Fruit fly (Drosophila melanogaster) whole organism, embryonic: ENCODE data around the gene RpL35A.

Source experiments
- CG10267 ChIP-seq: fragments of 200-800 bp; sonication (Bioruptor generic); optimal IDR thresholded peaks from 2 replicates; lab custom pipeline; 2018; ENCODE audit warnings: missing biosample characterization, mild to moderate bottlenecking, missing genetic modification characterization, moderate library complexity
- CG10431 ChIP-seq: fragments of 200-800 bp; sonication (Bioruptor generic); optimal IDR thresholded peaks from 3 replicates; lab custom pipeline; 2018; ENCODE audit warnings: missing biosample characterization, mild to moderate bottlenecking, missing genetic modification characterization
- CG13287 ChIP-seq: fragments of 200-800 bp; sonication (Bioruptor generic); IDR thresholded peaks from 2 replicates; pipeline ENCODE4 v1.3.6; 2022; ENCODE audit warnings: missing biosample characterization, missing genetic modification characterization; ENCODE audit not compliant: partially characterized antibody
- CG14710 ChIP-seq: fragments of 200-800 bp; sonication (Bioruptor generic); optimal IDR thresholded peaks from 3 replicates; lab custom pipeline; 2019; ENCODE audit warnings: missing biosample characterization, mild to moderate bottlenecking, missing genetic modification characterization, moderate library complexity
- CG15269 ChIP-seq: fragments of 200-800 bp; sonication (Bioruptor generic); optimal IDR thresholded peaks from 2 replicates; lab custom pipeline; 2018; ENCODE audit warnings: missing biosample characterization, mild to moderate bottlenecking, missing genetic modification characterization, moderate library complexity
- CG15696 ChIP-seq: fragments of 200-800 bp; sonication (Bioruptor generic); optimal IDR thresholded peaks from 2 replicates; lab custom pipeline; 2019; ENCODE audit warnings: missing biosample characterization, mild to moderate bottlenecking, missing genetic modification characterization, moderate library complexity
- CG1647 ChIP-seq: fragments of 200-800 bp; sonication (Bioruptor generic); optimal IDR thresholded peaks from 3 replicates; lab custom pipeline; 2016; ENCODE audit warnings: missing biosample characterization, missing genetic modification characterization
- CG16779 ChIP-seq: fragments of 200-800 bp; sonication (Bioruptor generic); IDR thresholded peaks from 2 replicates; pipeline ENCODE4 v1.3.6; 2022; ENCODE audit warnings: missing biosample characterization, missing genetic modification characterization
- CG17359 ChIP-seq: fragments of 200-800 bp; sonication (Bioruptor generic); optimal IDR thresholded peaks from 3 replicates; lab custom pipeline; 2018; ENCODE audit warnings: missing biosample characterization, mild to moderate bottlenecking, missing genetic modification characterization, moderate library complexity
- CG18764 ChIP-seq: fragments of 200-800 bp; sonication (Bioruptor generic); optimal IDR thresholded peaks from 3 replicates; lab custom pipeline; 2016; ENCODE audit warnings: missing biosample characterization, missing genetic modification characterization
- CG2120 ChIP-seq: fragments of 200-800 bp; sonication (Bioruptor generic); optimal IDR thresholded peaks from 3 replicates; lab custom pipeline; 2016; ENCODE audit warnings: missing biosample characterization, missing genetic modification characterization
- CG2712 ChIP-seq: fragments of 200-800 bp; optimal IDR thresholded peaks from 3 replicates; lab custom pipeline; 2019; ENCODE audit warnings: missing biosample characterization, mild to moderate bottlenecking, missing genetic modification characterization, moderate library complexity
- CG31388 ChIP-seq: fragments of 200-800 bp; sonication (Bioruptor generic); optimal IDR thresholded peaks from 2 replicates; lab custom pipeline; 2016; ENCODE audit warnings: missing biosample characterization, missing genetic modification characterization
- CG6272 ChIP-seq: fragments of 200-800 bp; sonication (Bioruptor generic); IDR thresholded peaks from 2 replicates; pipeline ENCODE4 v1.3.6; 2022; ENCODE audit warnings: missing biosample characterization, missing genetic modification characterization
- CG6765 ChIP-seq: fragments of 200-800 bp; sonication (Bioruptor generic); optimal IDR thresholded peaks from 3 replicates; lab custom pipeline; 2017; ENCODE audit warnings: missing biosample characterization, mild to moderate bottlenecking, missing genetic modification characterization
- CG9817 ChIP-seq: fragments of 200-800 bp; sonication (Bioruptor generic); optimal IDR thresholded peaks from 2 replicates; lab custom pipeline; 2018; ENCODE audit warnings: missing biosample characterization, mild to moderate bottlenecking, missing genetic modification characterization, moderate library complexity
- CrebB ChIP-seq: fragments of 200-800 bp; sonication (Bioruptor generic); optimal IDR thresholded peaks from 3 replicates; lab custom pipeline; 2018; ENCODE audit warnings: missing biosample characterization, mild to moderate bottlenecking, missing genetic modification characterization
- Doc3 ChIP-seq: fragments of 200-800 bp; sonication (Bioruptor generic); IDR thresholded peaks from 3 replicates; pipeline ENCODE4 v1.3.6; 2022; ENCODE audit warnings: missing biosample characterization, missing genetic modification characterization; ENCODE audit not compliant: partially characterized antibody
- E2f2 ChIP-seq: fragments of 200-800 bp; sonication (Bioruptor generic); IDR thresholded peaks from 2 replicates; pipeline ENCODE4 v1.3.6; 2022; ENCODE audit warnings: missing biosample characterization, missing genetic modification characterization
- Fer1 ChIP-seq: fragments of 200-800 bp; sonication (Bioruptor generic); optimal IDR thresholded peaks from 2 replicates; lab custom pipeline; 2017; ENCODE audit warnings: missing biosample characterization, mild to moderate bottlenecking, missing genetic modification characterization
- H2.0 ChIP-seq: fragments of 200-800 bp; sonication (Bioruptor generic); IDR thresholded peaks from 2 replicates; pipeline ENCODE4 v1.3.6; 2022; ENCODE audit warnings: missing biosample characterization, missing genetic modification characterization
- HLH3B ChIP-seq: fragments of 200-800 bp; sonication (Bioruptor generic); IDR thresholded peaks from 2 replicates; pipeline ENCODE4 v1.3.6; 2022; ENCODE audit warnings: missing biosample characterization, missing genetic modification characterization
- HLHmδ ChIP-seq: fragments of 200-800 bp; sonication (Bioruptor generic); optimal IDR thresholded peaks from 2 replicates; lab custom pipeline; 2018; ENCODE audit warnings: missing biosample characterization, mild to moderate bottlenecking, missing genetic modification characterization, moderate library complexity
- Hmr ChIP-seq: fragments of 200-800 bp; sonication (Bioruptor generic); optimal IDR thresholded peaks from 3 replicates; lab custom pipeline; 2017; ENCODE audit warnings: mild to moderate bottlenecking, missing biosample characterization, missing genetic modification reagents, missing genetic modification characterization
- Hr78 ChIP-seq, 2 experiments: fragments of 200-800 bp in 1 of 2; fragments of >200 bp in 1 of 2; sonication (Bioruptor generic) in 1 of 2; optimal IDR thresholded peaks; 2 replicates each; lab custom pipeline; 2017 to 2019; ENCODE audit warnings: missing biosample characterization in 2 of 2, missing genetic modification characterization in 2 of 2, mild to moderate bottlenecking in 1 of 2, moderate library complexity in 1 of 2
- Lim3 ChIP-seq: fragments of 200-800 bp; sonication (Bioruptor generic); IDR thresholded peaks from 2 replicates; pipeline ENCODE4 v1.3.6; 2022; ENCODE audit warnings: missing biosample characterization, missing genetic modification characterization
- Mad ChIP-seq: fragments of 200-800 bp; sonication (Bioruptor generic); optimal IDR thresholded peaks from 2 replicates; lab custom pipeline; 2016; ENCODE audit warnings: missing biosample characterization, missing genetic modification characterization
- NFAT ChIP-seq: fragments of 200-800 bp; sonication (Bioruptor generic); IDR thresholded peaks from 2 replicates; pipeline ENCODE4 v1.3.6; 2022; ENCODE audit warnings: missing biosample characterization, missing genetic modification characterization
- Poxn ChIP-seq: fragments of 200-800 bp; sonication (Bioruptor generic); IDR thresholded peaks from 2 replicates; pipeline ENCODE4 v1.3.6; 2022; ENCODE audit warnings: missing biosample characterization, missing genetic modification characterization
- Ptx1 ChIP-seq: fragments of 200-800 bp; sonication (Bioruptor generic); IDR thresholded peaks from 2 replicates; pipeline ENCODE4 v1.3.6; 2022; ENCODE audit warnings: missing biosample characterization, missing genetic modification characterization
- Spps ChIP-seq: fragments of 200-800 bp; sonication (Bioruptor generic); optimal IDR thresholded peaks from 2 replicates; lab custom pipeline; 2018; ENCODE audit warnings: missing biosample characterization, mild to moderate bottlenecking, missing genetic modification characterization
- Xrp1 ChIP-seq: fragments of 200-800 bp; sonication (Bioruptor generic); IDR thresholded peaks from 2 replicates; pipeline ENCODE4 v1.3.6; 2022; ENCODE audit warnings: missing biosample characterization, missing genetic modification characterization
- al ChIP-seq: fragments of 200-800 bp; sonication (Bioruptor generic); IDR thresholded peaks from 2 replicates; pipeline ENCODE4 v1.3.6; 2022; ENCODE audit warnings: missing biosample characterization, missing genetic modification characterization
- bab2 ChIP-seq: fragments of 200-800 bp; sonication (Bioruptor generic); optimal IDR thresholded peaks from 2 replicates; lab custom pipeline; 2016; ENCODE audit warnings: missing biosample characterization, missing genetic modification characterization
- ci ChIP-seq: fragments of 200-800 bp; sonication (Bioruptor generic); IDR thresholded peaks from 3 replicates; pipeline ENCODE4 v1.3.6; 2022; ENCODE audit warnings: missing biosample characterization, missing genetic modification characterization
- gro ChIP-seq: fragments of 200-800 bp; sonication (Bioruptor generic); optimal IDR thresholded peaks from 2 replicates; lab custom pipeline; 2016; ENCODE audit warnings: missing biosample characterization, missing genetic modification characterization
- h ChIP-seq: fragments of >200 bp; optimal IDR thresholded peaks from 2 replicates; lab custom pipeline; 2017
- hb ChIP-seq: fragments of 200-800 bp; sonication (Bioruptor generic); IDR thresholded peaks from 3 replicates; pipeline ENCODE4 v1.3.6; 2022; ENCODE audit warnings: missing biosample characterization, missing genetic modification characterization; ENCODE audit not compliant: partially characterized antibody
- hbn ChIP-seq: fragments of 200-800 bp; sonication (Bioruptor generic); IDR thresholded peaks from 2 replicates; pipeline ENCODE4 v1.3.6; 2022; ENCODE audit warnings: missing biosample characterization, missing genetic modification characterization; ENCODE audit not compliant: partially characterized antibody
- hkb ChIP-seq, 2 experiments: fragments of 200-800 bp in 1 of 2; fragments of >200 bp in 1 of 2; sonication (Bioruptor generic) in 1 of 2; IDR thresholded peaks in 1 of 2; optimal IDR thresholded peaks in 1 of 2; 2 replicates each; pipeline versions ENCODE4 v1.3.6 to Lab custom; 2017 to 2022; ENCODE audit warnings: missing biosample characterization in 1 of 2, missing genetic modification characterization in 1 of 2
- ken ChIP-seq: fragments of 200-800 bp; sonication (Bioruptor generic); IDR thresholded peaks from 3 replicates; pipeline ENCODE4 v1.3.6; 2022; ENCODE audit warnings: missing biosample characterization, missing genetic modification characterization
- klu ChIP-seq: fragments of 200-800 bp; sonication (Bioruptor generic); IDR thresholded peaks from 2 replicates; pipeline ENCODE4 v1.3.6; 2022; ENCODE audit warnings: missing biosample characterization, missing genetic modification characterization
- oc ChIP-seq: fragments of 200-800 bp; sonication (Bioruptor generic); optimal IDR thresholded peaks from 2 replicates; lab custom pipeline; 2018; ENCODE audit warnings: missing biosample characterization, mild to moderate bottlenecking, missing genetic modification characterization, moderate library complexity
- pum ChIP-seq: fragments of 200-800 bp; sonication (Bioruptor generic); optimal IDR thresholded peaks from 2 replicates; lab custom pipeline; 2016; ENCODE audit warnings: missing biosample characterization, missing genetic modification characterization
- scrt ChIP-seq: fragments of 200-800 bp; sonication (Bioruptor generic); optimal IDR thresholded peaks from 2 replicates; lab custom pipeline; 2018; ENCODE audit warnings: missing biosample characterization, mild to moderate bottlenecking, missing genetic modification characterization, moderate library complexity
- so ChIP-seq: fragments of 200-800 bp; sonication (Bioruptor generic); IDR thresholded peaks from 3 replicates; pipeline ENCODE4 v1.3.6; 2022; ENCODE audit warnings: missing biosample characterization, missing genetic modification characterization
- ssp ChIP-seq: fragments of 200-800 bp; sonication (Bioruptor generic); IDR thresholded peaks from 2 replicates; pipeline ENCODE4 v1.3.6; 2022; ENCODE audit warnings: missing biosample characterization, missing genetic modification characterization
- stc ChIP-seq: fragments of 200-800 bp; sonication (Bioruptor generic); IDR thresholded peaks from 2 replicates; pipeline ENCODE4 v1.3.6; 2022; ENCODE audit warnings: missing biosample characterization, missing genetic modification characterization
- tio ChIP-seq: fragments of 200-800 bp; sonication (Bioruptor generic); optimal IDR thresholded peaks from 2 replicates; lab custom pipeline; 2017; ENCODE audit warnings: missing biosample characterization, missing genetic modification characterization, inconsistent platforms
- ttk ChIP-seq: fragments of 200-800 bp; sonication (Bioruptor generic); IDR thresholded peaks from 2 replicates; pipeline ENCODE4 v2.1.2; 2022; ENCODE audit warnings: missing biosample characterization, missing genetic modification characterization
- wdn ChIP-seq: fragments of 200-800 bp; sonication (Bioruptor generic); IDR thresholded peaks from 2 replicates; pipeline ENCODE4 v1.3.6; 2022; ENCODE audit warnings: missing biosample characterization, missing genetic modification characterization

The RpL35A gene

DNA sequence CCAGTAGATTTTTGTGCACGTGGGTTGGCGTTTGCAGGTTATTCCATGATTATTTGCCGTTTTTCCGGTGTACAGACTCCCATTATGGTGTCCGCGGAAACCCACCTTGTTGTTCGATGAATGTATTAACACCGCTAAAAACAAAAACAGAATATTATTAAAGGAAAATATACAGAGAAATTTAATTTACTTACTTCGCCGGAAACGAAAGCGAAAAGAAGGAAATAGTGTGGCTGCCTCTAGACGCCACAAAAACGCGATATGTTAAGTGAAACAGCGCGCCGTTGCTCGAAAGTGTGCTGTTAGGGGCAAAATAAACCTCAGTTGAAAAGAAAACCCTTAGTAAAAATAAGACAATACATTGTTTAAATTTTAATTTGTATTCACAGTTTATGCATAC, at the start of gene RpL35A (continued):
- peak; percentile 40; the same call in 1 of the 2 replicates for TF ChIP-seq ttk (GFP tag; lab: Robert Waterston, UW)
- TF ChIP-seq CG10431 (GFP tag; lab: Kevin White, UChicago): peak; percentile 86
- TF ChIP-seq al (GFP tag; lab: Robert Waterston, UW): no peak
- peak; percentile 41 for TF ChIP-seq CG9817 (tag; lab: Kevin White, UChicago)
- peak; percentile 21 for TF ChIP-seq E2f2
- peak; percentile 58; the same call in 1 of the 2 replicates for TF ChIP-seq NFAT
- peak; percentile 94 for TF ChIP-seq CG6765
- no peak for TF ChIP-seq ken (GFP tag; lab: Robert Waterston, UW)
- TF ChIP-seq CG10267: peak; percentile 67
- no peak; the same call in 1 of the 2 replicates for TF ChIP-seq CG13287 (GFP tag; lab: Robert Waterston, UW)
- TF ChIP-seq HLH3B: peak; percentile 26; the same call in 1 of the 2 replicates
- TF ChIP-seq pum (GFP tag; lab: Kevin White, UChicago): peak; percentile 30
- TF ChIP-seq CG14710: peak; percentile 71
- TF ChIP-seq Doc3 (GFP tag; lab: Robert Waterston, UW): no peak
- peak; percentile 90 for TF ChIP-seq Fer1 (GFP tag; lab: Kevin White, UChicago)
- TF ChIP-seq so: peak; percentile 84; the same call in 2 of the 3 replicates
- TF ChIP-seq klu (GFP tag; lab: Robert Waterston, UW): no peak
- no peak for TF ChIP-seq bab2 (GFP tag; lab: Kevin White, UChicago)
- no peak for TF ChIP-seq hkb (optimal IDR thresholded peaks at IDR 0.05; lab: Kevin White, UChicago)
- TF ChIP-seq hkb (GFP tag; IDR thresholded peaks at IDR 0.05; lab: Robert Waterston, UW): peak; percentile 75
- TF ChIP-seq CrebB (tag; lab: Kevin White, UChicago): peak; percentile 89
- TF ChIP-seq Poxn (GFP tag; lab: Robert Waterston, UW): no peak
- peak; percentile 83 for TF ChIP-seq scrt (GFP tag; lab: Kevin White, UChicago)
- TF ChIP-seq tio (GFP tag; lab: Kevin White, UChicago): no peak
- TF ChIP-seq hb (GFP tag; lab: Robert Waterston, UW): no peak
- TF ChIP-seq H2.0 (GFP tag; lab: Robert Waterston, UW): peak; percentile 56
- TF ChIP-seq Xrp1 (GFP tag; lab: Robert Waterston, UW): no peak; the same call in 1 of the 2 replicates
- TF ChIP-seq stc (GFP tag; lab: Robert Waterston, UW): peak; percentile 69
- TF ChIP-seq ci (GFP tag; lab: Robert Waterston, UW): peak; percentile 94
- peak; percentile 90 for TF ChIP-seq Hmr (GFP tag; lab: Kevin White, UChicago)
- peak; percentile 59 for TF ChIP-seq CG2712 (tag; lab: Kevin White, UChicago)
- no peak for TF ChIP-seq CG6272 (GFP tag; lab: Robert Waterston, UW)
- peak; percentile 27 for TF ChIP-seq CG1647 (GFP tag; lab: Kevin White, UChicago)
- no peak for TF ChIP-seq Ptx1 (GFP tag; lab: Robert Waterston, UW)
- peak; percentile 10 for TF ChIP-seq CG2120 (GFP tag; lab: Kevin White, UChicago)
- TF ChIP-seq ssp (GFP tag; lab: Robert Waterston, UW): no peak
- peak; percentile 53 for TF ChIP-seq Mad (GFP tag; lab: Kevin White, UChicago)
- TF ChIP-seq CG31388 (GFP tag; lab: Kevin White, UChicago): peak; percentile 38
- no peak for TF ChIP-seq h (lab: Kevin White, UChicago)
- TF ChIP-seq CG17359 (tag; lab: Kevin White, UChicago): peak; percentile 67
- no peak for TF ChIP-seq oc (tag; lab: Kevin White, UChicago)
- peak; percentile 48 for TF ChIP-seq CG18764
- TF ChIP-seq Spps (tag; lab: Kevin White, UChicago): peak; percentile 50
- no peak for TF ChIP-seq CG15696 (tag; lab: Kevin White, UChicago)
- TF ChIP-seq hbn: no peak
- TF ChIP-seq wdn (GFP tag; lab: Robert Waterston, UW): peak; percentile 36; the same call in 1 of the 2 replicates
- no peak for TF ChIP-seq Hr78 (GFP tag; optimal IDR thresholded peaks at IDR 0.05; lab: Kevin White, UChicago)
- TF ChIP-seq gro (GFP tag; lab: Kevin White, UChicago): peak; percentile 76
- TF ChIP-seq HLHmδ (GFP tag; lab: Kevin White, UChicago): peak; percentile 89
- TF ChIP-seq CG16779 (GFP tag; lab: Robert Waterston, UW): no peak
- TF ChIP-seq CG15269 (tag; lab: Kevin White, UChicago): peak; percentile 71
- no peak for TF ChIP-seq Lim3 (GFP tag; lab: Robert Waterston, UW)
